Worm (Caenorhabditis elegans): ENCODE data around the gene gur-5.

- TF ChIP-seq ama-1 (optimal IDR thresholded peaks at IDR 0.05), result no peak
- no peak for TF ChIP-seq elt-3 (tag; optimal IDR thresholded peaks at IDR 0.05)
- no peak for TF ChIP-seq snpc-4 (tag; optimal IDR thresholded peaks at IDR 0.05)
- no peak for TF ChIP-seq tbx-2 (tag; optimal IDR thresholded peaks at IDR 0.05)
- no peak for TF ChIP-seq jun-1 (tag; optimal IDR thresholded peaks at IDR 0.05)
- no peak for TF ChIP-seq nhr-28 (tag; optimal IDR thresholded peaks at IDR 0.05)
- TF ChIP-seq sea-2 (GFP tag; optimal IDR thresholded peaks at IDR 0.05), result no peak
These were observed 23.8 kb downstream of the gur-5 start for ce11 chrII:5308961-5309360.

Data from whole organism, L3 larva.